Worm (Caenorhabditis elegans) whole organism, midembryonic: Measurements from ENCODE around the gene lido-18.

Experiments
- T22C8.4 ChIP-seq: fragments of 200-800 bp; sonication (Bioruptor generic); IDR thresholded peaks from 2 replicates; pipeline ENCODE4 v1.3.6; 2022; ENCODE audit warnings: missing genetic modification characterization, missing compliant biosample characterization
- flt-1 ChIP-seq: fragments of 200-800 bp; sonication (Bioruptor generic); IDR thresholded peaks from 2 replicates; pipeline ENCODE4 v1.3.6; 2022; ENCODE audit warnings: missing genetic modification characterization, missing compliant biosample characterization
- klf-2 ChIP-seq: fragments of 200-800 bp; sonication (Bioruptor generic); conservative IDR thresholded peaks from 2 replicates; pipeline ENCODE4 v1.3.6; 2022; ENCODE audit warnings: missing genetic modification reagents, missing genetic modification characterization, missing compliant biosample characterization
- ztf-29 ChIP-seq: fragments of 200-800 bp; sonication (Bioruptor generic); IDR thresholded peaks from 2 replicates; pipeline ENCODE4 v1.3.6; 2022; ENCODE audit warnings: missing genetic modification reagents, missing genetic modification characterization, missing compliant biosample characterization

ce11 chrIII:7710943-7711342 lies 48.9 kb downstream of the lido-18 start:
- TF ChIP-seq flt-1 (GFP tag; lab: Robert Waterston, UW) = peak; percentile 55; the same call in 1 of the 2 replicates
- TF ChIP-seq ztf-29 (GFP tag; lab: Robert Waterston, UW) = no peak
- TF ChIP-seq klf-2 = no peak
- TF ChIP-seq T22C8.4 = no peak
